Fruit fly (Drosophila melanogaster) whole organism, embryonic: Measurements from ENCODE around the gene trbl.

ENCODE experiments used
- B-H2 ChIP-seq: fragments of 200-800 bp; sonication (Bioruptor generic); optimal IDR thresholded peaks from 2 replicates; lab custom pipeline; 2018; ENCODE audit warnings: missing biosample characterization, mild to moderate bottlenecking, missing genetic modification characterization
- Bteb2 ChIP-seq: fragments of 200-800 bp; sonication (Bioruptor generic); optimal IDR thresholded peaks from 2 replicates; lab custom pipeline; 2016; ENCODE audit warnings: missing biosample characterization, missing genetic modification characterization
- CG10431 ChIP-seq: fragments of 200-800 bp; sonication (Bioruptor generic); optimal IDR thresholded peaks from 3 replicates; lab custom pipeline; 2018; ENCODE audit warnings: missing biosample characterization, mild to moderate bottlenecking, missing genetic modification characterization
- CG10979 ChIP-seq: fragments of 200-800 bp; sonication (Bioruptor generic); optimal IDR thresholded peaks from 2 replicates; lab custom pipeline; 2018; ENCODE audit warnings: missing biosample characterization, mild to moderate bottlenecking, missing genetic modification characterization, moderate library complexity
- CG12942 ChIP-seq: fragments of 200-800 bp; sonication (Bioruptor generic); optimal IDR thresholded peaks from 3 replicates; lab custom pipeline; 2016; ENCODE audit warnings: missing biosample characterization, missing genetic modification characterization
- CG13424 ChIP-seq: fragments of 200-800 bp; sonication (Bioruptor generic); optimal IDR thresholded peaks from 2 replicates; lab custom pipeline; 2019; ENCODE audit warnings: missing biosample characterization, mild to moderate bottlenecking, missing genetic modification characterization, moderate library complexity
- CG16815 ChIP-seq: fragments of 200-800 bp; sonication (Bioruptor generic); optimal IDR thresholded peaks from 3 replicates; lab custom pipeline; 2017; ENCODE audit warnings: missing biosample characterization, mild to moderate bottlenecking, missing genetic modification characterization
- CG17328 ChIP-seq: fragments of 200-800 bp; sonication (Bioruptor generic); IDR thresholded peaks from 2 replicates; pipeline ENCODE4 v1.3.6; 2022; ENCODE audit warnings: missing biosample characterization, missing genetic modification characterization
- CG17568 ChIP-seq: fragments of 200-800 bp; sonication (Bioruptor generic); optimal IDR thresholded peaks from 2 replicates; lab custom pipeline; 2018; ENCODE audit warnings: missing biosample characterization, mild to moderate bottlenecking, missing genetic modification characterization, moderate library complexity
- CG1832 ChIP-seq: fragments of 200-800 bp; sonication (Bioruptor generic); optimal IDR thresholded peaks from 2 replicates; lab custom pipeline; 2017; ENCODE audit warnings: missing biosample characterization, mild to moderate bottlenecking, missing genetic modification characterization, inconsistent platforms
- CG2202 ChIP-seq: fragments of 200-800 bp; sonication (Bioruptor generic); optimal IDR thresholded peaks from 2 replicates; lab custom pipeline; 2018; ENCODE audit warnings: missing biosample characterization, mild to moderate bottlenecking, missing genetic modification characterization
- CG2678 ChIP-seq: fragments of 200-800 bp; sonication (Bioruptor generic); optimal IDR thresholded peaks from 3 replicates; lab custom pipeline; 2019; ENCODE audit warnings: missing biosample characterization, mild to moderate bottlenecking, missing genetic modification characterization, moderate library complexity
- CG3065 ChIP-seq: fragments of 200-800 bp; sonication (Bioruptor generic); optimal IDR thresholded peaks from 2 replicates; lab custom pipeline; 2016; ENCODE audit warnings: missing biosample characterization, missing genetic modification characterization
- CG33557 ChIP-seq: fragments of 200-800 bp; sonication (Bioruptor generic); optimal IDR thresholded peaks from 2 replicates; lab custom pipeline; 2019; ENCODE audit warnings: missing biosample characterization, mild to moderate bottlenecking, missing genetic modification characterization, moderate library complexity
- CG4707 ChIP-seq: fragments of 200-800 bp; sonication (Bioruptor generic); optimal IDR thresholded peaks from 2 replicates; lab custom pipeline; 2018; ENCODE audit warnings: missing biosample characterization, mild to moderate bottlenecking, missing genetic modification characterization, moderate library complexity
- CG6654 ChIP-seq: fragments of 200-800 bp; sonication (Bioruptor generic); optimal IDR thresholded peaks from 2 replicates; lab custom pipeline; 2017; ENCODE audit warnings: missing biosample characterization, mild to moderate bottlenecking, missing genetic modification characterization
- CG7963 ChIP-seq: fragments of 200-800 bp; sonication (Bioruptor generic); IDR thresholded peaks from 3 replicates; pipeline ENCODE4 v1.3.6; 2022; ENCODE audit warnings: missing biosample characterization, missing genetic modification characterization; ENCODE audit not compliant: partially characterized antibody
- CG8388 ChIP-seq: fragments of 200-800 bp; sonication (Bioruptor generic); optimal IDR thresholded peaks from 2 replicates; lab custom pipeline; 2019; ENCODE audit warnings: missing biosample characterization, mild to moderate bottlenecking, missing genetic modification characterization, moderate library complexity
- CG8765 ChIP-seq: fragments of 200-800 bp; sonication (Bioruptor generic); IDR thresholded peaks from 2 replicates; pipeline ENCODE4 v1.3.6; 2022; ENCODE audit warnings: missing biosample characterization, missing genetic modification characterization
- CG9215 ChIP-seq: fragments of 200-800 bp; sonication (Bioruptor generic); IDR thresholded peaks from 2 replicates; pipeline ENCODE4 v1.3.6; 2022; ENCODE audit warnings: missing biosample characterization, missing genetic modification characterization
- CG9437 ChIP-seq: fragments of 200-800 bp; sonication (Bioruptor generic); optimal IDR thresholded peaks from 2 replicates; lab custom pipeline; 2018; ENCODE audit warnings: missing biosample characterization, mild to moderate bottlenecking, missing genetic modification characterization
- CG9797 ChIP-seq: fragments of 200-800 bp; sonication (Bioruptor generic); optimal IDR thresholded peaks from 3 replicates; lab custom pipeline; 2018; ENCODE audit warnings: missing biosample characterization, mild to moderate bottlenecking, missing genetic modification characterization
- Doc2 ChIP-seq: fragments of 200-800 bp; sonication (Bioruptor generic); IDR thresholded peaks from 2 replicates; pipeline ENCODE4 v1.3.6; 2022; ENCODE audit warnings: missing biosample characterization, missing genetic modification characterization
- Fer1 ChIP-seq: fragments of 200-800 bp; sonication (Bioruptor generic); optimal IDR thresholded peaks from 2 replicates; lab custom pipeline; 2017; ENCODE audit warnings: missing biosample characterization, mild to moderate bottlenecking, missing genetic modification characterization
- Gsc ChIP-seq: fragments of 200-800 bp; sonication (Bioruptor generic); IDR thresholded peaks from 2 replicates; pipeline ENCODE4 v1.3.6; 2022; ENCODE audit warnings: missing biosample characterization, missing genetic modification characterization
- H2.0 ChIP-seq: fragments of 200-800 bp; sonication (Bioruptor generic); IDR thresholded peaks from 2 replicates; pipeline ENCODE4 v1.3.6; 2022; ENCODE audit warnings: missing biosample characterization, missing genetic modification characterization
- Hmr ChIP-seq: fragments of 200-800 bp; sonication (Bioruptor generic); optimal IDR thresholded peaks from 3 replicates; lab custom pipeline; 2017; ENCODE audit warnings: mild to moderate bottlenecking, missing biosample characterization, missing genetic modification reagents, missing genetic modification characterization
- Mad ChIP-seq: fragments of 200-800 bp; sonication (Bioruptor generic); optimal IDR thresholded peaks from 2 replicates; lab custom pipeline; 2016; ENCODE audit warnings: missing biosample characterization, missing genetic modification characterization
- Oli ChIP-seq: fragments of 200-800 bp; sonication (Bioruptor generic); optimal IDR thresholded peaks from 2 replicates; lab custom pipeline; 2018; ENCODE audit warnings: missing biosample characterization, mild to moderate bottlenecking, missing genetic modification characterization, moderate library complexity
- Optix ChIP-seq: fragments of 200-800 bp; sonication (Bioruptor generic); IDR thresholded peaks from 3 replicates; pipeline ENCODE4 v1.3.6; 2022; ENCODE audit warnings: missing biosample characterization, missing genetic modification characterization
- Ravus ChIP-seq: fragments of 200-800 bp; sonication (Bioruptor generic); IDR thresholded peaks from 2 replicates; pipeline ENCODE4 v1.3.6; 2022; ENCODE audit warnings: missing biosample characterization, missing genetic modification characterization
- Sry-β ChIP-seq: fragments of 200-800 bp; sonication (Bioruptor generic); optimal IDR thresholded peaks from 2 replicates; lab custom pipeline; 2018; ENCODE audit warnings: missing biosample characterization, mild to moderate bottlenecking, missing genetic modification characterization, moderate library complexity
- ato ChIP-seq: fragments of 200-800 bp; sonication (Bioruptor generic); IDR thresholded peaks from 2 replicates; pipeline ENCODE4 v1.3.6; 2022; ENCODE audit warnings: missing biosample characterization, missing genetic modification characterization; ENCODE audit not compliant: partially characterized antibody
- bowl ChIP-seq: fragments of 200-800 bp; sonication (Bioruptor generic); IDR thresholded peaks from 2 replicates; pipeline ENCODE4 v1.3.6; 2022; ENCODE audit warnings: missing biosample characterization, missing genetic modification characterization
- chinmo ChIP-seq: fragments of 200-800 bp; sonication (Bioruptor generic); IDR thresholded peaks from 4 replicates; pipeline ENCODE4 v1.3.6; 2022; ENCODE audit warnings: missing biosample characterization, missing genetic modification characterization; ENCODE audit not compliant: partially characterized antibody
- danr ChIP-seq: fragments of 200-800 bp; sonication (Bioruptor generic); IDR thresholded peaks from 2 replicates; pipeline ENCODE4 v1.3.6; 2022; ENCODE audit warnings: missing biosample characterization, missing genetic modification characterization
- esg ChIP-seq: fragments of 200-800 bp; sonication (Bioruptor generic); conservative IDR thresholded peaks from 2 replicates; pipeline ENCODE4 v1.3.6; 2022; ENCODE audit warnings: missing biosample characterization, missing genetic modification characterization
- ewg ChIP-seq: fragments of 200-800 bp; sonication (Bioruptor generic); optimal IDR thresholded peaks from 3 replicates; lab custom pipeline; 2017; ENCODE audit warnings: mild to moderate bottlenecking, missing biosample characterization, missing genetic modification reagents, missing genetic modification characterization
- eyg ChIP-seq: fragments of 200-800 bp; sonication (Bioruptor generic); optimal IDR thresholded peaks from 3 replicates; lab custom pipeline; 2016; ENCODE audit warnings: missing biosample characterization, missing genetic modification characterization
- ftz-f1 ChIP-seq: fragments of 200-800 bp; sonication (Bioruptor generic); optimal IDR thresholded peaks from 2 replicates; lab custom pipeline; 2016; ENCODE audit warnings: missing biosample characterization, missing genetic modification characterization
- gem ChIP-seq: fragments of 200-800 bp; sonication (Bioruptor generic); optimal IDR thresholded peaks from 2 replicates; lab custom pipeline; 2019; ENCODE audit warnings: missing biosample characterization, mild to moderate bottlenecking, missing genetic modification characterization, moderate library complexity
- gsb ChIP-seq: fragments of 200-800 bp; sonication (Bioruptor generic); IDR thresholded peaks from 2 replicates; pipeline ENCODE4 v1.3.6; 2022; ENCODE audit warnings: missing biosample characterization, missing genetic modification characterization
- hb ChIP-seq: fragments of 200-800 bp; sonication (Bioruptor generic); IDR thresholded peaks from 3 replicates; pipeline ENCODE4 v1.3.6; 2022; ENCODE audit warnings: missing biosample characterization, missing genetic modification characterization; ENCODE audit not compliant: partially characterized antibody
- jumu ChIP-seq: fragments of 200-800 bp; sonication (Bioruptor generic); optimal IDR thresholded peaks from 3 replicates; lab custom pipeline; 2016; ENCODE audit warnings: missing biosample characterization, missing genetic modification characterization
- nmo ChIP-seq: fragments of 200-800 bp; sonication (Bioruptor generic); optimal IDR thresholded peaks from 2 replicates; lab custom pipeline; 2018; ENCODE audit warnings: missing biosample characterization, mild to moderate bottlenecking, missing genetic modification characterization, moderate library complexity
- pan ChIP-seq, 4 experiments: fragments of >200 bp in 3 of 4; fragments of 200-800 bp in 1 of 4; sonication (Bioruptor generic) in 1 of 4; optimal IDR thresholded peaks in 3 of 4; IDR thresholded peaks in 1 of 4; 2 replicates each; pipeline versions ENCODE4 v1.3.6 to Lab custom; 2017 to 2022; ENCODE audit warnings: missing biosample characterization in 2 of 4, missing genetic modification characterization in 2 of 4, mixed read lengths in 1 of 4
- slou ChIP-seq: fragments of 200-800 bp; sonication (Bioruptor generic); optimal IDR thresholded peaks from 3 replicates; lab custom pipeline; 2016; ENCODE audit warnings: missing biosample characterization, missing genetic modification characterization
- zen2 ChIP-seq: fragments of 200-800 bp; sonication (Bioruptor generic); IDR thresholded peaks from 3 replicates; pipeline ENCODE4 v1.3.6; 2022; ENCODE audit warnings: missing biosample characterization, missing genetic modification characterization; ENCODE audit not compliant: partially characterized antibody

Gene trbl

dm6 chr3L:20444815-20445519, 43.6 kb upstream of the trbl start (continued):
- TF ChIP-seq gsb (GFP tag; lab: Robert Waterston, UW) (peak; percentile 85), Fer1 (GFP tag; lab: Kevin White, UChicago) (peak; percentile 81), B-H2 (no peak), Ravus (GFP tag; lab: Robert Waterston, UW) (peak; percentile 80), pan (optimal IDR thresholded peaks at IDR 0.05; lab: Kevin White, UChicago) (no peak), pan (GFP tag; optimal IDR thresholded peaks at IDR 0.05 in 1 of 2, IDR thresholded peaks at IDR 0.05 in 1 of 2) (peak in 1 of 2 experiments; percentile 94), Hmr (GFP tag; lab: Kevin White, UChicago) (peak; percentile 84), CG2202 (peak; percentile 49), CG17328 (GFP tag; lab: Robert Waterston, UW) (peak; percentile 94), CG3065 (GFP tag; lab: Kevin White, UChicago) (peak; percentile 43), CG8388 (GFP tag; lab: Kevin White, UChicago) (peak; percentile 83), CG1832 (GFP tag; lab: Kevin White, UChicago) (no peak), danr (GFP tag; lab: Robert Waterston, UW) (peak; percentile 66; the same call in 1 of the 2 replicates), jumu (GFP tag; lab: Kevin White, UChicago) (peak; percentile 44), bowl (GFP tag; lab: Robert Waterston, UW) (peak; percentile 84), gem (peak; percentile 92), Sry-β (GFP tag; lab: Kevin White, UChicago) (no peak), ewg (GFP tag; lab: Kevin White, UChicago) (peak; percentile 70), CG10979 (peak; percentile 85), CG16815 (GFP tag; lab: Kevin White, UChicago) (peak; percentile 79), Oli (tag; lab: Kevin White, UChicago) (peak; percentile 86), CG9215 (peak; percentile 76), CG6654 (GFP tag; lab: Kevin White, UChicago) (peak; percentile 67), CG2678 (peak; percentile 89), zen2 (no peak), H2.0 (GFP tag; lab: Robert Waterston, UW) (peak; percentile 91), CG8765 (GFP tag; lab: Robert Waterston, UW) (peak; percentile 77; the same call in 1 of the 2 replicates), Optix (peak; percentile 88), CG12942 (GFP tag; lab: Kevin White, UChicago) (peak; percentile 68), nmo (GFP tag; lab: Kevin White, UChicago) (peak; percentile 87), CG9797 (no peak), eyg (GFP tag; lab: Kevin White, UChicago) (peak; percentile 49), CG33557 (GFP tag; lab: Kevin White, UChicago) (peak; percentile 20), ftz-f1 (GFP tag; lab: Kevin White, UChicago) (peak; percentile 3), chinmo (no peak), Doc2 (GFP tag; lab: Robert Waterston, UW) (peak; percentile 78; the same call in 1 of the 2 replicates), ato (GFP tag; lab: Robert Waterston, UW) (no peak), CG9437 (GFP tag; lab: Kevin White, UChicago) (peak; percentile 82), Bteb2 (GFP tag; lab: Kevin White, UChicago) (peak; percentile 29), CG10431 (no peak), Gsc (GFP tag; lab: Robert Waterston, UW) (no peak; the same call in 1 of the 2 replicates), CG7963 (GFP tag; lab: Robert Waterston, UW) (no peak), esg (GFP tag; lab: Robert Waterston, UW) (peak; percentile 89), Mad (GFP tag; lab: Kevin White, UChicago) (peak; percentile 54), CG4707 (GFP tag; lab: Kevin White, UChicago) (peak; percentile 66), CG13424 (tag; lab: Kevin White, UChicago) (peak; percentile 82), hb (0 out of 3 replicates have a peak, but pooled peaks have one; percentile 15), slou (GFP tag; lab: Kevin White, UChicago) (peak; percentile 47), CG17568 (GFP tag; lab: Kevin White, UChicago) (peak; percentile 79)
